Worm (Caenorhabditis elegans) whole organism, L4/young adult: ENCODE data around the gene F55E10.4.

Experiments
- W03F9.2 ChIP-seq: fragments of 150-350 bp; optimal IDR thresholded peaks from 2 replicates; lab custom pipeline; 2014; ENCODE audit warnings: missing biosample characterization, missing genetic modification characterization
- dao-5 ChIP-seq: sonication (generic microtip); optimal IDR thresholded peaks from 2 replicates; lab custom pipeline; 2016; ENCODE audit warnings: missing genotype, missing genetic modification characterization, moderate library complexity, missing compliant biosample characterization
- him-1 ChIP-seq: sonication (generic microtip); optimal IDR thresholded peaks from 2 replicates; lab custom pipeline; 2016; ENCODE audit warnings: missing genotype, missing genetic modification reagents, missing genetic modification characterization, missing compliant biosample characterization

DNA sequence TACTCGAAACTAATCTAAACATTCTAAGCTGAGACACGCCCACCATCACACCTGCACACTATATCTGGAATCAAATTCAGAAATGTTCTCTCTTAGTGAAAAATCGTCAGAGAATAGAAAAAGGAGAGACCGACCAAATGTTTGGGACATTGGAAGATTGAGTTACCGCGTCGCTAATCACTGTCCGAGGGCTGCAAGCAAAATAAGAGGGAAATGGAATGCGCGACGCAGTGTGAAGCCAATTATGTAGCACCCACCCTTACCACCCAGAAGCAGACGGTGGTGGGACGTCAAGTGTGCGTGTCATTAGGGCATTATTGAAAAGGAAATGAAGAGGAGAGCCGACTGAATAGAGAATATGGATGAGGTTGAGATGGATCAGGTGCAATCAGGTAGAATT is 16.1 kb downstream of the F55E10.4 start:
- TF ChIP-seq W03F9.2 (tag; lab: Kevin White, UChicago), result no peak
- no peak for TF ChIP-seq dao-5 (tag; lab: Kevin White, UChicago)
- TF ChIP-seq him-1, result no peak
